Fruit fly (Drosophila melanogaster) whole organism, embryonic: ENCODE data around the gene CG5781.

Experiments
- Aef1 ChIP-seq: fragments of 200-800 bp; sonication (Bioruptor generic); IDR thresholded peaks from 3 replicates; pipeline ENCODE4 v1.3.6; 2022; ENCODE audit warnings: missing biosample characterization, missing genetic modification characterization
- Antp ChIP-seq: fragments of 200-800 bp; sonication (Bioruptor generic); optimal IDR thresholded peaks from 3 replicates; lab custom pipeline; 2016; ENCODE audit warnings: missing biosample characterization, missing genetic modification characterization
- Awh ChIP-seq: fragments of 200-800 bp; sonication (Bioruptor generic); IDR thresholded peaks from 2 replicates; pipeline ENCODE4, ENCODE4 v1.3.6; 2022; ENCODE audit warnings: missing biosample characterization, missing genetic modification characterization
- CG10654 ChIP-seq: fragments of 200-800 bp; sonication (Bioruptor generic); optimal IDR thresholded peaks from 2 replicates; lab custom pipeline; 2016; ENCODE audit warnings: missing biosample characterization, missing genetic modification characterization
- CG11085 ChIP-seq: fragments of 200-800 bp; sonication (Bioruptor generic); IDR thresholded peaks from 2 replicates; pipeline ENCODE4 v1.3.6; 2022; ENCODE audit warnings: missing biosample characterization, missing genetic modification characterization
- CG12769 ChIP-seq: fragments of 200-800 bp; sonication (Bioruptor generic); optimal IDR thresholded peaks from 2 replicates; lab custom pipeline; 2019; ENCODE audit warnings: missing biosample characterization, mild to moderate bottlenecking, missing genetic modification characterization, moderate library complexity
- CG15073 ChIP-seq: fragments of 200-800 bp; sonication (Bioruptor generic); optimal IDR thresholded peaks from 2 replicates; lab custom pipeline; 2016; ENCODE audit warnings: missing biosample characterization, missing genetic modification characterization
- CG17359 ChIP-seq: fragments of 200-800 bp; sonication (Bioruptor generic); optimal IDR thresholded peaks from 3 replicates; lab custom pipeline; 2018; ENCODE audit warnings: missing biosample characterization, mild to moderate bottlenecking, missing genetic modification characterization, moderate library complexity
- CG17361 ChIP-seq: fragments of 200-800 bp; sonication (Bioruptor generic); IDR thresholded peaks from 3 replicates; pipeline ENCODE4 v1.3.6; 2022; ENCODE audit warnings: missing biosample characterization, missing genetic modification characterization
- CG18619 ChIP-seq: fragments of 200-800 bp; sonication (Bioruptor generic); optimal IDR thresholded peaks from 3 replicates; lab custom pipeline; 2017; ENCODE audit warnings: missing biosample characterization, mild to moderate bottlenecking, missing genetic modification characterization
- CG2678 ChIP-seq: fragments of 200-800 bp; sonication (Bioruptor generic); optimal IDR thresholded peaks from 3 replicates; lab custom pipeline; 2019; ENCODE audit warnings: missing biosample characterization, mild to moderate bottlenecking, missing genetic modification characterization, moderate library complexity
- CG34376 ChIP-seq: fragments of 200-800 bp; sonication (Bioruptor generic); optimal IDR thresholded peaks from 2 replicates; lab custom pipeline; 2018; ENCODE audit warnings: missing biosample characterization, mild to moderate bottlenecking, missing genetic modification characterization
- CG4360 ChIP-seq: fragments of 200-800 bp; sonication (Bioruptor generic); IDR thresholded peaks from 2 replicates; pipeline ENCODE4 v1.3.6; 2022; ENCODE audit warnings: missing biosample characterization, missing genetic modification characterization
- CG6254 ChIP-seq: fragments of 200-800 bp; sonication (Bioruptor generic); optimal IDR thresholded peaks from 3 replicates; lab custom pipeline; 2017; ENCODE audit warnings: mild to moderate bottlenecking, missing biosample characterization, missing genetic modification reagents, missing genetic modification characterization
- CG6813 ChIP-seq: fragments of 200-800 bp; sonication (Bioruptor generic); optimal IDR thresholded peaks from 2 replicates; lab custom pipeline; 2017; ENCODE audit warnings: missing biosample characterization, missing genetic modification characterization, mild to moderate bottlenecking, moderate library complexity, missing genetic modification reagents
- CG8388 ChIP-seq: fragments of 200-800 bp; sonication (Bioruptor generic); optimal IDR thresholded peaks from 2 replicates; lab custom pipeline; 2019; ENCODE audit warnings: missing biosample characterization, mild to moderate bottlenecking, missing genetic modification characterization, moderate library complexity
- CG8924 ChIP-seq: fragments of 200-800 bp; optimal IDR thresholded peaks from 3 replicates; lab custom pipeline; 2019; ENCODE audit warnings: missing biosample characterization, mild to moderate bottlenecking, missing genetic modification characterization, moderate library complexity
- CG9215 ChIP-seq: fragments of 200-800 bp; sonication (Bioruptor generic); IDR thresholded peaks from 2 replicates; pipeline ENCODE4 v1.3.6; 2022; ENCODE audit warnings: missing biosample characterization, missing genetic modification characterization
- CG9932 ChIP-seq: fragments of 200-800 bp; sonication (Bioruptor generic); IDR thresholded peaks from 2 replicates; pipeline ENCODE4 v1.3.6; 2022; ENCODE audit warnings: missing biosample characterization, missing genetic modification characterization
- D19A ChIP-seq: fragments of 200-800 bp; optimal IDR thresholded peaks from 3 replicates; lab custom pipeline; 2019; ENCODE audit warnings: missing biosample characterization, mild to moderate bottlenecking, missing genetic modification characterization, moderate library complexity
- Doc2 ChIP-seq: fragments of 200-800 bp; sonication (Bioruptor generic); IDR thresholded peaks from 2 replicates; pipeline ENCODE4 v1.3.6; 2022; ENCODE audit warnings: missing biosample characterization, missing genetic modification characterization
- Elba2 ChIP-seq: fragments of 200-800 bp; sonication (Bioruptor generic); optimal IDR thresholded peaks from 3 replicates; lab custom pipeline; 2016; ENCODE audit warnings: missing biosample characterization, missing genetic modification characterization
- Ets65A ChIP-seq: fragments of 200-800 bp; sonication (Bioruptor generic); peaks from one replicate; lab custom pipeline; 2016; ENCODE audit warnings: missing biosample characterization, missing genetic modification characterization
- Fer2 ChIP-seq: fragments of 200-800 bp; sonication (Bioruptor generic); optimal IDR thresholded peaks from 2 replicates; lab custom pipeline; 2018; ENCODE audit warnings: missing biosample characterization, mild to moderate bottlenecking, missing genetic modification characterization, moderate library complexity
- H15 ChIP-seq: fragments of 200-800 bp; sonication (Bioruptor generic); IDR thresholded peaks from 3 replicates; pipeline ENCODE4 v1.3.6; 2022; ENCODE audit warnings: missing biosample characterization, missing genetic modification characterization
- HmgD ChIP-seq: fragments of 200-800 bp; sonication (Bioruptor generic); optimal IDR thresholded peaks from 3 replicates; lab custom pipeline; 2016; ENCODE audit warnings: missing biosample characterization, missing genetic modification characterization
- Hsf ChIP-seq: fragments of 200-800 bp; sonication (Bioruptor generic); optimal IDR thresholded peaks from 3 replicates; lab custom pipeline; 2016; ENCODE audit warnings: missing biosample characterization, missing genetic modification characterization
- Jarid2 ChIP-seq: fragments of 200-800 bp; sonication (Bioruptor generic); optimal IDR thresholded peaks from 3 replicates; lab custom pipeline; 2017; ENCODE audit warnings: mild to moderate bottlenecking, missing biosample characterization, missing genetic modification reagents, missing genetic modification characterization
- Kr ChIP-seq: fragments of 200-800 bp; sonication (Bioruptor generic); optimal IDR thresholded peaks from 2 replicates; lab custom pipeline; 2017; ENCODE audit warnings: missing biosample characterization, mild to moderate bottlenecking, missing genetic modification characterization
- MESR4 ChIP-seq: fragments of 200-800 bp; sonication (Bioruptor generic); optimal IDR thresholded peaks from 2 replicates; lab custom pipeline; 2018; ENCODE audit warnings: missing biosample characterization, mild to moderate bottlenecking, missing genetic modification characterization, moderate library complexity
- Meics ChIP-seq: fragments of 200-800 bp; sonication (Bioruptor generic); optimal IDR thresholded peaks from 2 replicates; lab custom pipeline; 2017; ENCODE audit warnings: missing biosample characterization, mild to moderate bottlenecking, missing genetic modification characterization
- Rx ChIP-seq: fragments of 200-800 bp; sonication (Bioruptor generic); IDR thresholded peaks from 2 replicates; pipeline ENCODE4 v1.3.6; 2022; ENCODE audit warnings: missing biosample characterization, missing genetic modification characterization
- cad ChIP-seq: fragments of >200 bp; optimal IDR thresholded peaks from 2 replicates; lab custom pipeline; 2017; ENCODE audit warnings: missing biosample characterization, missing genetic modification characterization
- cato ChIP-seq: fragments of 200-800 bp; sonication (Bioruptor generic); optimal IDR thresholded peaks from 2 replicates; lab custom pipeline; 2016; ENCODE audit warnings: missing biosample characterization, missing genetic modification characterization, borderline replicate concordance
- chn ChIP-seq: fragments of 200-800 bp; sonication (Bioruptor generic); optimal IDR thresholded peaks from 2 replicates; lab custom pipeline; 2016; ENCODE audit warnings: missing biosample characterization, missing genetic modification characterization
- eyg ChIP-seq: fragments of 200-800 bp; sonication (Bioruptor generic); optimal IDR thresholded peaks from 3 replicates; lab custom pipeline; 2016; ENCODE audit warnings: missing biosample characterization, missing genetic modification characterization
- fru ChIP-seq: fragments of >200 bp; optimal IDR thresholded peaks from 2 replicates; lab custom pipeline; 2017
- gce ChIP-seq: fragments of 200-800 bp; sonication (Bioruptor generic); IDR thresholded peaks from 3 replicates; pipeline ENCODE4 v1.3.6; 2022; ENCODE audit warnings: missing biosample characterization, missing genetic modification characterization
- her ChIP-seq: fragments of 200-800 bp; sonication (Bioruptor generic); optimal IDR thresholded peaks from 2 replicates; lab custom pipeline; 2016; ENCODE audit warnings: missing biosample characterization, missing genetic modification characterization
- ind ChIP-seq: fragments of 200-800 bp; sonication (Bioruptor generic); optimal IDR thresholded peaks from 3 replicates; lab custom pipeline; 2016; ENCODE audit warnings: missing biosample characterization, missing genetic modification characterization
- nom ChIP-seq: fragments of 200-800 bp; sonication (Bioruptor generic); optimal IDR thresholded peaks from 2 replicates; lab custom pipeline; 2017; ENCODE audit warnings: missing biosample characterization, missing genetic modification characterization, mild to moderate bottlenecking, moderate library complexity, missing genetic modification reagents
- org-1 ChIP-seq: fragments of 200-800 bp; sonication (Bioruptor generic); optimal IDR thresholded peaks from 2 replicates; lab custom pipeline; 2017; ENCODE audit warnings: missing biosample characterization, missing genetic modification characterization
- pzg ChIP-seq: fragments of 200-800 bp; sonication (Bioruptor generic); optimal IDR thresholded peaks from 3 replicates; lab custom pipeline; 2018; ENCODE audit warnings: missing biosample characterization, mild to moderate bottlenecking, missing genetic modification characterization, moderate library complexity
- schlank ChIP-seq: fragments of 200-800 bp; sonication (Bioruptor generic); optimal IDR thresholded peaks from 2 replicates; lab custom pipeline; 2018; ENCODE audit warnings: missing biosample characterization, mild to moderate bottlenecking, missing genetic modification characterization
- shn ChIP-seq: fragments of 200-800 bp; sonication (Bioruptor generic); optimal IDR thresholded peaks from 3 replicates; lab custom pipeline; 2016; ENCODE audit warnings: missing biosample characterization, missing genetic modification characterization
- sima ChIP-seq: fragments of 200-800 bp; sonication (Bioruptor generic); optimal IDR thresholded peaks from 2 replicates; lab custom pipeline; 2016; ENCODE audit warnings: missing biosample characterization, missing genetic modification characterization
- slbo ChIP-seq: fragments of 200-800 bp; sonication (Bioruptor generic); IDR thresholded peaks from 2 replicates; pipeline ENCODE4 v1.3.6; 2022; ENCODE audit warnings: missing biosample characterization, missing genetic modification characterization
- slp2 ChIP-seq: fragments of 200-800 bp; sonication (Bioruptor generic); optimal IDR thresholded peaks from 2 replicates; lab custom pipeline; 2016; ENCODE audit warnings: missing biosample characterization, missing genetic modification characterization
- so ChIP-seq: fragments of 200-800 bp; sonication (Bioruptor generic); IDR thresholded peaks from 3 replicates; pipeline ENCODE4 v1.3.6; 2022; ENCODE audit warnings: missing biosample characterization, missing genetic modification characterization
- sr ChIP-seq: fragments of 200-800 bp; sonication (Bioruptor generic); IDR thresholded peaks from 3 replicates; pipeline ENCODE4 v1.3.6; 2022; ENCODE audit warnings: missing biosample characterization, missing genetic modification characterization
- tgo ChIP-seq: fragments of 200-800 bp; sonication (Bioruptor generic); IDR thresholded peaks from 3 replicates; pipeline ENCODE4 v1.3.6; 2022; ENCODE audit warnings: missing biosample characterization, missing genetic modification characterization
- tin ChIP-seq: fragments of 200-800 bp; sonication (Bioruptor generic); optimal IDR thresholded peaks from 3 replicates; lab custom pipeline; 2016; ENCODE audit warnings: missing biosample characterization, missing genetic modification characterization

The CG5781 gene

dm6 chr2L:12704418-12704920 is 7.3 kb upstream of the CG5781 start, which contains the start of the genes CG5776 and spict (continued):
- TF ChIP-seq her (GFP tag; lab: Kevin White, UChicago), result no peak
- TF ChIP-seq CG2678 (tag; lab: Kevin White, UChicago), result peak; percentile 73
- peak; percentile 59; the same call in 1 of the 2 replicates for TF ChIP-seq Awh (GFP tag; lab: Robert Waterston, UW)
- TF ChIP-seq cad (GFP tag; lab: Kevin White, UChicago), result no peak
- TF ChIP-seq Elba2 (GFP tag; lab: Kevin White, UChicago), result no peak
- peak; percentile 47 for TF ChIP-seq org-1
- peak; percentile 48 for TF ChIP-seq nom (GFP tag; lab: Kevin White, UChicago)
- TF ChIP-seq ind (GFP tag; lab: Kevin White, UChicago), result peak; percentile 51
- peak; percentile 85 for TF ChIP-seq CG8924 (tag; lab: Kevin White, UChicago)
- peak; percentile 18 for TF ChIP-seq CG10654 (GFP tag; lab: Kevin White, UChicago)
- peak; percentile 53 for TF ChIP-seq CG6254 (GFP tag; lab: Kevin White, UChicago)
- TF ChIP-seq fru, result no peak
- peak; percentile 12 for TF ChIP-seq CG6813 (GFP tag; lab: Kevin White, UChicago)
- TF ChIP-seq CG15073 (GFP tag; lab: Kevin White, UChicago), result no peak
- no peak for TF ChIP-seq eyg
- TF ChIP-seq Kr, result no peak
- TF ChIP-seq Hsf (GFP tag; lab: Kevin White, UChicago), result peak; percentile 60
- TF ChIP-seq CG17359 (tag; lab: Kevin White, UChicago), result peak; percentile 42
- TF ChIP-seq Meics (GFP tag; lab: Kevin White, UChicago), result peak; percentile 72
- TF ChIP-seq Jarid2 (GFP tag; lab: Kevin White, UChicago), result peak; percentile 48
- TF ChIP-seq slbo, result peak; percentile 92
- TF ChIP-seq Fer2, result peak; percentile 37
- no peak for TF ChIP-seq sima (GFP tag; lab: Kevin White, UChicago)
- TF ChIP-seq CG9932 (GFP tag; lab: Robert Waterston, UW), result peak; percentile 94
- 0 out of 2 replicates have a peak, but pooled peaks have one; percentile 10 for TF ChIP-seq CG4360 (GFP tag; lab: Robert Waterston, UW)
- peak; percentile 4 for TF ChIP-seq cato (GFP tag; lab: Kevin White, UChicago)
- TF ChIP-seq slp2 (GFP tag; lab: Kevin White, UChicago), result peak; percentile 18
- peak; percentile 84 for TF ChIP-seq tgo (GFP tag; lab: Robert Waterston, UW)
- peak; percentile 57; the same call in 1 of the 3 replicates for TF ChIP-seq H15 (GFP tag; lab: Robert Waterston, UW)
- TF ChIP-seq tin (GFP tag; lab: Kevin White, UChicago), result peak; percentile 11
- TF ChIP-seq CG9215 (GFP tag; lab: Robert Waterston, UW), result peak; percentile 80
- no peak for TF ChIP-seq HmgD (GFP tag; lab: Kevin White, UChicago)
- no peak for TF ChIP-seq CG34376 (GFP tag; lab: Kevin White, UChicago)
- peak; percentile 89 for TF ChIP-seq CG12769 (tag; lab: Kevin White, UChicago)
- TF ChIP-seq gce (GFP tag; lab: Robert Waterston, UW), result 0 out of 3 replicates have a peak, but pooled peaks have one; percentile 23
- peak; percentile 71 for TF ChIP-seq pzg (GFP tag; lab: Kevin White, UChicago)
- TF ChIP-seq Aef1, result peak; percentile 83
- TF ChIP-seq chn, result peak; percentile 38
- TF ChIP-seq MESR4 (GFP tag; lab: Kevin White, UChicago), result peak; percentile 91
- peak; percentile 24 for TF ChIP-seq Ets65A
- TF ChIP-seq CG8388 (GFP tag; lab: Kevin White, UChicago), result peak; percentile 69
- peak; percentile 76 for TF ChIP-seq CG18619 (GFP tag; lab: Kevin White, UChicago)
- peak; percentile 57; the same call in 2 of the 3 replicates for TF ChIP-seq so (GFP tag; lab: Robert Waterston, UW)
- TF ChIP-seq schlank, result peak; percentile 53
- peak; percentile 51 for TF ChIP-seq CG11085 (GFP tag; lab: Robert Waterston, UW)
- peak; percentile 7 for TF ChIP-seq Antp (GFP tag; lab: Kevin White, UChicago)
- no peak for TF ChIP-seq sr (GFP tag; lab: Robert Waterston, UW)
- no peak for TF ChIP-seq Doc2 (GFP tag; lab: Robert Waterston, UW)
- peak; percentile 15 for TF ChIP-seq shn (GFP tag; lab: Kevin White, UChicago)
- peak; percentile 69; the same call in 1 of the 2 replicates for TF ChIP-seq Rx
- peak; percentile 75 for TF ChIP-seq CG17361 (GFP tag; lab: Robert Waterston, UW)
- TF ChIP-seq D19A (tag; lab: Kevin White, UChicago), result peak; percentile 45
